Worm (Caenorhabditis elegans): ENCODE results near the gene F08B12.11.

F08B12.11 gene

DNA sequence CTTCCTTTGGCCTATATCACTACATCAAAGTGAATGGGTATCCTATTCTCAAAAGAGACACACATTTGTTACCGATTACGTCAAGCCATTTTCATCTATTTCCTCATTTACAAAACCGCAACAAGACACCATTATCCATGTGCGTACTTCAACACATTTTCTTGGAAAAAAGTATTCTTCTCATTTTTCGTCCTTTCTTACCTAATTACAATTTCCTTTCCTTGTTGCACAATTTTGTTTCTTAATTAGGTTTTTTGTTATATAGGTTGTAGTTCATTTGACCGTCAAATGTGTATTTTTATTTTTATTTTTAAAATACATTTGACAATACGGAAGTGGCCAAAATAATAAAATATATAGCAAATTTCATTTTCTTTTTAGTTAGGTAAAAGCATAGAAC, 1.5 kb upstream of the F08B12.11 start:
- TF ChIP-seq elt-3 (tag; optimal IDR thresholded peaks at IDR 0.05) (no peak), ces-1 (GFP tag; optimal IDR thresholded peaks at IDR 0.05) (peak; percentile 38)

DNA sequence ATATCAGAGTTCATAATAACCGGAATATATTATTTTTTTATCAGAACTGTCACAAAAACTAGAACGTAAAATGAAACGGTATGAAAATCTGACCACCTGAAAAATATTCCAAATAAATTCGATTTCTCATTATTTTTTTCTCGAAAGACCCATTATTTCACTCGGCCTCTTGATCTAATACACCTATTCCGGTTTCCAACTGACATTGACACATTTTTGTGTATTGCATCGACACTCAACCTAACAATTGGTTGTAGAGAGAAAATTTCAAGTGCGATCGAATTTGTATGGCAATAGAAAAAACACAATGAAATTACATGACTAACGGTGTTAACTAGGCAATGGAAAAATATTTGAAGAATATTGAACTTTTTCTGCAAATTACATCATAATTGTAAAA, 1.1 kb downstream of the F08B12.11 start:
- no peak for TF ChIP-seq ham-2 (GFP tag; optimal IDR thresholded peaks at IDR 0.05)
- no peak for TF ChIP-seq nhr-237 (tag; optimal IDR thresholded peaks at IDR 0.05)
- no peak for TF ChIP-seq sem-2 (GFP tag; optimal IDR thresholded peaks at IDR 0.05)
- TF ChIP-seq lin-32 (GFP tag; optimal IDR thresholded peaks at IDR 0.05): no peak
- TF ChIP-seq ztf-11 (tag; optimal IDR thresholded peaks at IDR 0.05): no peak
- TF ChIP-seq unc-62 (GFP tag; optimal IDR thresholded peaks at IDR 0.05): no peak
- no peak for TF ChIP-seq lin-13 (tag; optimal IDR thresholded peaks at IDR 0.05)
- TF ChIP-seq M03D4.4 (tag; optimal IDR thresholded peaks at IDR 0.05): no peak
- no peak for TF ChIP-seq mab-5 (tag; optimal IDR thresholded peaks at IDR 0.05)
- no peak for TF ChIP-seq bed-3 (GFP tag; optimal IDR thresholded peaks at IDR 0.05)
- TF ChIP-seq zip-8 (tag; optimal IDR thresholded peaks at IDR 0.05): no peak
- no peak for TF ChIP-seq unc-120 (tag; optimal IDR thresholded peaks at IDR 0.05; ENCODE audit: poor library complexity, severe bottlenecking)
- TF ChIP-seq lsy-2 (tag; optimal IDR thresholded peaks at IDR 0.05): no peak

DNA sequence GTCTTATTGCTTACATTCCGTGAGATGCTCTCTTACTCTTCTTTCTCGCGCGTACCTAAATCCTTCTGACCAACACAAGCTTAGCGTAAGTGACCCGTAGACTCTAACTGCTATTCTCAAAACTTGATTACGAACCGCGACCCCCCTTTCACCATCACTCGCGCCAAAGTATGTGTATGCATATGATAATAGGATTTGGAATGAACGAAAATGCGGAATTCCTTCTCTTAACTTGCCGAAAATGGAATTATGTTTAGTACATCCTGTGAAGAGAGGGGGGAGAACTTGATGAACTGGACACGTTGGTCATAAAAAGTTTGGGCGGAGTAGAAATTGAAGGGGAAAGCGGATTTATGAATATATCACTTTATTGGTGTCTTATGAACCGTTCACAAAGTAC, 2.0 kb downstream of the F08B12.11 start:
- TF ChIP-seq ces-1 (GFP tag; optimal IDR thresholded peaks at IDR 0.05) (peak; percentile 99), tbx-8 (GFP tag; optimal IDR thresholded peaks at IDR 0.05) (no peak), lin-13 (tag; optimal IDR thresholded peaks at IDR 0.05) (no peak)

DNA sequence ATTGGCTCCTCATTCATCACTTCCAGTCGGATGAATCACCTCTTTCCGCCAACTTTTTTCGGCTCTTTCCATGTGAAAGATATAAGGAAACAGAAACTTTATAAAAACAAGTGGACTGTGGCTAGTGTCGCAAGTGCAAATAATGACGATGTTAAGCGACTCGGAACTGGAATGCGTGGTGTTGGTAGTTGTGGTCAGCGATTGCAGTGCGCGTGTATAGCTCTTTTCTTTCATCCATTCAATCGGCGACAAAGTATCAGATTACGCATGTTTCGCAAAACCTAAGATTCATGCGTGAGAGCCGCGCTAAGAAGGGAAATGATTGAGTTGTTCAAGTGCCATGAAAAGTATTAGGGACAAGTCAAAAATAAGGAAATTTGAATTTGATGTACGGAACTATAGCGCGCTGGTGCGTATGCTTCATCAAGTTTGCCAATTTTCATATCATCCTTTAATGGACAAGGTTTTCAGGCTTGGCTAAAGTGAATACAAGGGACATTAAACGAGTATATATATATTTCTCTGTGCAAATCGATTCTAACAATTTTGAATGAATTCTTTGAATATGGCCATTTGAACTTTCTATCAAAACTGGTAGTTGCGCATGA, 3.0 kb downstream of the F08B12.11 start:
- TF ChIP-seq ces-1 (GFP tag; optimal IDR thresholded peaks at IDR 0.05) (peak; percentile 43), sptf-1 (tag; optimal IDR thresholded peaks at IDR 0.05) (no peak), zip-8 (tag; optimal IDR thresholded peaks at IDR 0.05) (no peak)

DNA sequence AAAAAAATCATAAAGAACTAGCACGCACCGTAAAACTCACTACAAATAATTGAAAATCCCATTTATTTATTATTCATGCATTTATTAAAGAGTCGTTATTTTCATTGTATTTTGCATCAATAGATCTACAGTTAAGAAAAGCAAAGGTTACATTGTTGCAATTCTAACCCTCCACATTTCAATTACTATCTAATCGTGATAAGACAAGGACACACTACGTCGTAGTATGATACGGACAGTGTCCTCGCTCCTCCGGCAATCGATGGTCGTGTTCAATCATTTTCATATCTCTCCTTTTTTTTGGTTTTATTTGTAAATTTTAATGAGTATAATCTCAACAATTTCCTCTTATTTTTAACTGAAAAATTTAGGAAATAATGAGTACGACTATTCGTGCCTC, 8.1 kb downstream of the F08B12.11 start, which contains the start of gene prx-12:
TSS of gene prx-12 (plus strand) at position 371 of the 400 bp plus-strand sequence.
- TF ChIP-seq elt-3 (tag; optimal IDR thresholded peaks at IDR 0.05) (no peak), nhr-76 (tag; optimal IDR thresholded peaks at IDR 0.05) (no peak), ces-1 (GFP tag; optimal IDR thresholded peaks at IDR 0.05) (no peak), pha-4 (tag; optimal IDR thresholded peaks at IDR 0.05) (no peak), nhr-12 (tag; optimal IDR thresholded peaks at IDR 0.05) (no peak), mls-2 (tag; optimal IDR thresholded peaks at IDR 0.05) (no peak), zip-8 (tag; optimal IDR thresholded peaks at IDR 0.05) (no peak)

DNA sequence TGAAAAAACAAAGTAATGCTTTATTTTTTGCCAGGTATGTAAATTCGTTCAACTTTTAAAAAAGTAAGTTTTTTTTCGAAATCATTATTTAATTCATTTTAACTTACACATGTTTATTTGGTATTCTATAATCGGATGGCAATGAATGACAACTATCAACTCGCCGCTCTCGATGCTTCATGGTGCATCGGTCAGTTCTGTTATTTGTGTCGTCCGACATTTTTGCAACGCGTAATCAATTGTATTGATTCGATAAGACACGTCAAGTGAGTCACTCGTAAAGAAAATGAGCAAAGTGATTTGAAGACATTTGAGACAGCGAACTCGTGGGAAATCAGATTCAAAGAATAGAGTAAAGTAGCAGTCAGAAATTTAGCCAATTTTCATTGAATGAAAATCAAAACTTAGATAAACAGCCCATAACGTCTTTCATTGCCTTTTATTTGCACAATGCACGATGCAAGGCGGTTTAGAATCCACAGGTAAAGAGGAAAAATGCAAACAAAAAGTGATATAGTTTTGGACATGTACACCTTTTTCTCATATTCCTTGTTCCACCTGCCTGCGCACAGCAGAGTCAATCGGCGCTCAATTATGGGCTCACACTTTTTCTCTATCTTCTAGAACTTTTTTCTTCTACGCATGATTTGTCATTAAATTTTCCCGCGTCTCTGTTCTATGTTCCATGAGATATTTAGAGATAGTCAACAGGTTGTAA, 15.8 kb downstream of the F08B12.11 start:
- TF ChIP-seq tbx-8 (GFP tag; optimal IDR thresholded peaks at IDR 0.05) (no peak), drap-1 (GFP tag; optimal IDR thresholded peaks at IDR 0.05) (no peak), lsy-2 (tag; optimal IDR thresholded peaks at IDR 0.05) (no peak), ceh-39 (tag; optimal IDR thresholded peaks at IDR 0.05) (no peak), nhr-237 (tag; optimal IDR thresholded peaks at IDR 0.05) (no peak), nhr-2 (tag; optimal IDR thresholded peaks at IDR 0.05) (no peak), ztf-11 (tag; optimal IDR thresholded peaks at IDR 0.05) (no peak), unc-39 (tag; optimal IDR thresholded peaks at IDR 0.05) (no peak), lin-32 (GFP tag; optimal IDR thresholded peaks at IDR 0.05) (no peak), unc-62 (GFP tag; optimal IDR thresholded peaks at IDR 0.05) (no peak), unc-120 (tag; optimal IDR thresholded peaks at IDR 0.05; ENCODE audit: poor library complexity, severe bottlenecking) (no peak), nhr-76 (tag; optimal IDR thresholded peaks at IDR 0.05) (no peak), flh-1 (GFP tag; optimal IDR thresholded peaks at IDR 0.05) (no peak), sptf-1 (tag; optimal IDR thresholded peaks at IDR 0.05) (no peak), blmp-1 (tag; optimal IDR thresholded peaks at IDR 0.05) (no peak), zip-8 (tag; optimal IDR thresholded peaks at IDR 0.05) (no peak)

DNA sequence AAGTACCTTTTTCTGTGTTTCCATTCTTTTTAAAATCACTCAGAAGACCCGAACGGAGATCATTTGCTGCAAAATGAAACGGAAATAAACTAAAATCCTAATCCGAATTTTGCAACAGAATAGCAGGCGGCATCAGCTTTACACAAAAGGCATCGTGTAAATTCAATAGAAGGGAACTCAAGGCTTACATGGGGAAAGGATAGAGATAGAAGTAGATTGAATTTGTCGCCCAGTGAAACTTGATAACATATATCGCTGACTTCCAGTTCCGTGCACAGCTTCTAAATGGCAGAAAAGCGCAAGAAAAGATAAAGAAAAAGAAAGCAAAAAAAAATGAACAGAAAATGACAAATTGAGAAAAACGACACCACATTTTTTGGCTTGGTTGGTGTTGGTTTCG, 21.1 kb downstream of the F08B12.11 start, which contains the start of gene slo-2:
TSS of gene slo-2 (minus strand) at position 24 of the 400 bp plus-strand sequence.
- TF ChIP-seq tbx-8 (GFP tag; optimal IDR thresholded peaks at IDR 0.05) (no peak), ces-1 (GFP tag; optimal IDR thresholded peaks at IDR 0.05) (peak; percentile 89), unc-39 (tag; optimal IDR thresholded peaks at IDR 0.05) (no peak)
